Worm (Caenorhabditis elegans) whole organism, young adult: ENCODE data around the gene ifb-2.
A peak's percentile ranks its signal among the peaks of the same experiment; 100 is the strongest.

Experiments used
- B0261.1 ChIP-seq: sonication (generic microtip); optimal IDR thresholded peaks from 2 replicates; lab custom pipeline; 2016; ENCODE audit warnings: mild to moderate bottlenecking, missing genetic modification characterization, moderate library complexity, missing compliant biosample characterization
- F57C9.4 ChIP-seq: sonication (generic microtip); optimal IDR thresholded peaks from 2 replicates; lab custom pipeline; 2017; ENCODE audit warnings: mild to moderate bottlenecking, missing genetic modification characterization, missing compliant biosample characterization
- K12H6.12 ChIP-seq: fragments of 200-800 bp; sonication (Bioruptor generic); optimal IDR thresholded peaks from 2 replicates; lab custom pipeline; 2018; ENCODE audit warnings: mild to moderate bottlenecking, missing genetic modification characterization, missing compliant biosample characterization
- T07F8.4 ChIP-seq: sonication (generic microtip); optimal IDR thresholded peaks from 2 replicates; lab custom pipeline; 2016; ENCODE audit warnings: mild to moderate bottlenecking, missing genetic modification characterization, moderate library complexity, missing compliant biosample characterization
- Y53F4B.3 ChIP-seq: fragments of 200-800 bp; sonication (Bioruptor generic); IDR thresholded peaks from 2 replicates; pipeline ENCODE4 v1.3.6; 2022; ENCODE audit warnings: missing genetic modification reagents, missing genetic modification characterization, missing compliant biosample characterization
- Y56A3A.18 ChIP-seq: fragments of 200-800 bp; sonication (Bioruptor generic); IDR thresholded peaks from 2 replicates; pipeline ENCODE4 v1.3.6; 2022; ENCODE audit warnings: missing genetic modification reagents, missing genetic modification characterization, missing compliant biosample characterization
- Y95B8A.8 ChIP-seq: fragments of 200-800 bp; sonication (Bioruptor generic); IDR thresholded peaks from 2 replicates; pipeline ENCODE4 v1.3.6; 2022; ENCODE audit warnings: missing genetic modification reagents, missing genetic modification characterization, missing compliant biosample characterization
- ZK185.1 ChIP-seq: sonication (generic microtip); optimal IDR thresholded peaks from 2 replicates; lab custom pipeline; 2016; ENCODE audit warnings: mild to moderate bottlenecking, missing genetic modification characterization, missing compliant biosample characterization; ENCODE audit not compliant: poor library complexity, severe bottlenecking
- akir-1 ChIP-seq: fragments of 200-800 bp; sonication (Bioruptor generic); optimal IDR thresholded peaks from 2 replicates; lab custom pipeline; 2018; ENCODE audit warnings: mild to moderate bottlenecking, missing genetic modification characterization, moderate library complexity, missing compliant biosample characterization
- ama-1 ChIP-seq, 3 experiments: fragments of 150-350 bp in 1 of 3; sonication (generic microtip) in 2 of 3; optimal IDR thresholded peaks; 2 replicates each; lab custom pipeline; 2014 to 2018; ENCODE audit warnings: missing biosample characterization in 2 of 3, missing genetic modification characterization in 2 of 3, missing genetic modification reagents in 2 of 3
- aptf-2 ChIP-seq: fragments of 200-800 bp; sonication (Bioruptor generic); conservative IDR thresholded peaks from 2 replicates; pipeline ENCODE4 v1.3.6; 2022; ENCODE audit warnings: missing genetic modification reagents, missing genetic modification characterization, missing compliant biosample characterization
- attf-5 ChIP-seq: fragments of 200-800 bp; sonication (Bioruptor generic); optimal IDR thresholded peaks from 2 replicates; lab custom pipeline; 2018; ENCODE audit warnings: mild to moderate bottlenecking, missing genetic modification characterization, missing compliant biosample characterization
- attf-6 ChIP-seq: fragments of 200-800 bp; sonication (Bioruptor generic); IDR thresholded peaks from 2 replicates; pipeline ENCODE4 v1.3.6; 2022; ENCODE audit warnings: missing genetic modification reagents, missing genetic modification characterization, missing compliant biosample characterization
- cebp-1 ChIP-seq, 2 experiments: fragments of 200-800 bp in 1 of 2; sonication (Bioruptor generic) in 1 of 2; sonication (generic microtip) in 1 of 2; IDR thresholded peaks in 1 of 2; optimal IDR thresholded peaks in 1 of 2; 2 replicates each; pipeline versions ENCODE4 v1.3.6 to Lab custom; 2017 to 2022; ENCODE audit warnings: missing compliant biosample characterization in 2 of 2, missing genetic modification characterization in 2 of 2, mild to moderate bottlenecking in 1 of 2, missing genetic modification reagents in 1 of 2, moderate library complexity in 1 of 2
- ceh-27 ChIP-seq: fragments of 200-800 bp; sonication (Bioruptor generic); optimal IDR thresholded peaks from 2 replicates; lab custom pipeline; 2018; ENCODE audit warnings: mild to moderate bottlenecking, missing genetic modification characterization, moderate library complexity, missing compliant biosample characterization
- ceh-91 ChIP-seq: fragments of 200-800 bp; sonication (Bioruptor generic); IDR thresholded peaks from 2 replicates; pipeline ENCODE4 v1.3.6; 2022; ENCODE audit warnings: missing genetic modification reagents, missing genetic modification characterization, missing compliant biosample characterization
- chd-7 ChIP-seq: sonication (generic microtip); optimal IDR thresholded peaks from 2 replicates; lab custom pipeline; 2016; ENCODE audit warnings: mild to moderate bottlenecking, missing genetic modification characterization, moderate library complexity, missing compliant biosample characterization
- hsf-1 ChIP-seq: fragments of 200-800 bp; sonication (Bioruptor generic); IDR thresholded peaks from 2 replicates; pipeline ENCODE4 v1.3.6; 2022; ENCODE audit warnings: missing genetic modification reagents, missing genetic modification characterization, missing compliant biosample characterization
- lag-1 ChIP-seq: fragments of 200-800 bp; sonication (Bioruptor generic); IDR thresholded peaks from 2 replicates; pipeline ENCODE4 v1.3.6; 2022; ENCODE audit warnings: missing genetic modification reagents, missing genetic modification characterization, missing compliant biosample characterization
- lsl-1 ChIP-seq: fragments of 200-800 bp; sonication (Bioruptor generic); optimal IDR thresholded peaks from 2 replicates; lab custom pipeline; 2018; ENCODE audit warnings: mild to moderate bottlenecking, missing genetic modification characterization, moderate library complexity, missing compliant biosample characterization
- lsy-27 ChIP-seq: sonication (generic microtip); optimal IDR thresholded peaks from 2 replicates; lab custom pipeline; 2017; ENCODE audit warnings: missing genetic modification characterization, mild to moderate bottlenecking, missing compliant biosample characterization, antibody characterized with exemption, missing genotype, borderline replicate concordance; ENCODE audit not compliant: insufficient read depth
- madf-3 ChIP-seq: fragments of 200-800 bp; sonication (Bioruptor generic); IDR thresholded peaks from 2 replicates; pipeline ENCODE4 v1.3.6; 2022; ENCODE audit warnings: missing genetic modification reagents, missing genetic modification characterization, missing compliant biosample characterization
- madf-6 ChIP-seq: fragments of 200-800 bp; sonication (Bioruptor generic); IDR thresholded peaks from 2 replicates; pipeline ENCODE4 v1.3.6; 2022; ENCODE audit warnings: missing genetic modification reagents, missing genetic modification characterization, missing compliant biosample characterization
- madf-8 ChIP-seq: fragments of 200-800 bp; sonication (Bioruptor generic); conservative IDR thresholded peaks from 2 replicates; pipeline ENCODE4 v1.3.6; 2022; ENCODE audit warnings: missing genetic modification reagents, missing genetic modification characterization, missing compliant biosample characterization
- mcd-1 ChIP-seq: fragments of 200-800 bp; sonication (Bioruptor generic); IDR thresholded peaks from 2 replicates; pipeline ENCODE4 v1.3.6; 2022; ENCODE audit warnings: missing genetic modification reagents, missing genetic modification characterization, missing compliant biosample characterization
- mes-4 ChIP-seq: sonication (generic microtip); optimal IDR thresholded peaks from 2 replicates; lab custom pipeline; 2016; ENCODE audit warnings: missing genotype, missing genetic modification characterization, missing compliant biosample characterization
- nfyb-1 ChIP-seq: fragments of 200-800 bp; sonication (Bioruptor generic); IDR thresholded peaks from 2 replicates; pipeline ENCODE4 v1.3.6; 2022; ENCODE audit warnings: missing genetic modification reagents, missing genetic modification characterization, missing compliant biosample characterization
- snpc-3.4 ChIP-seq: sonication (generic microtip); optimal IDR thresholded peaks from 2 replicates; lab custom pipeline; 2017; ENCODE audit warnings: missing genetic modification characterization, mild to moderate bottlenecking, missing compliant biosample characterization, antibody characterized with exemption, moderate library complexity, missing genotype, missing genetic modification reagents
- somi-1 ChIP-seq: fragments of 200-800 bp; sonication (Bioruptor generic); optimal IDR thresholded peaks from 2 replicates; lab custom pipeline; 2018; ENCODE audit warnings: mild to moderate bottlenecking, missing genetic modification characterization, missing compliant biosample characterization
- tbp1 ChIP-seq: fragments of 200-800 bp; sonication (Bioruptor generic); optimal IDR thresholded peaks from 2 replicates; lab custom pipeline; 2018; ENCODE audit warnings: mild to moderate bottlenecking, missing genetic modification characterization, missing compliant biosample characterization
- zfh-2 ChIP-seq: fragments of 200-800 bp; sonication (Bioruptor generic); conservative IDR thresholded peaks from 2 replicates; pipeline ENCODE4 v1.3.6; 2022; ENCODE audit warnings: missing genetic modification reagents, missing genetic modification characterization, missing compliant biosample characterization

Gene ifb-2

DNA sequence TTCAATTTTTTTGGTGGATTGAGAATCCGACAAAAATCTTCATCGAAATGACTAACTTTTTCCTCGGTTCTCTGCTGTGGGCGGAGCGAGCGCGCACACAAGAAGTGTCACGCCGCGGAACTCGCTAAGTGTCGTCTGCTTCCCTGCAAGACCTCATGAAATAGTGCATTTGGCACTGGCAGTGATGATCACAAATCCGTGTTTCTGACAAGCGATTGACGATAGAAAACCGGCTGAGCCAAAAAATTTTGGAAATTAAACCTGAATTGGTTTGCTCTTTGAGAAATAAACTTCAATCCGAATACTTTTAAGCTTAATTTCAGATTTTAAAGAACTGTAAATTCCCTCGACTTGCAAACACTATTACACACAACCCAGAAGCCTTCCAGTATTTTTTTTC is 48.5 kb upstream of the ifb-2 start (continued):
- TF ChIP-seq lag-1 (GFP tag; lab: Robert Waterston, UW) (no peak), ama-1 (optimal IDR thresholded peaks at IDR 0.05; lab: Kevin White, UChicago) (peak; percentile 86), ama-1 (GFP tag; optimal IDR thresholded peaks at IDR 0.05; lab: Kevin White, UChicago) (no peak), attf-6 (peak; percentile 89; the same call in 1 of the 2 replicates), madf-6 (GFP tag; lab: Robert Waterston, UW) (peak; percentile 63), ceh-27 (peak; percentile 9), ZK185.1 (peak; percentile 10), hsf-1 (GFP tag; lab: Robert Waterston, UW) (0 out of 2 replicates have a peak, but pooled peaks have one; percentile 20), madf-8 (peak; percentile 34; the same call in 1 of the 2 replicates), snpc-3.4 (tag; lab: Kevin White, UChicago) (peak; percentile 92), Y53F4B.3 (no peak), lsl-1 (peak; percentile 59), Y56A3A.18 (GFP tag; lab: Robert Waterston, UW) (peak; percentile 62), chd-7 (tag; lab: Kevin White, UChicago) (peak; percentile 23), F57C9.4 (tag; lab: Kevin White, UChicago) (no peak), madf-3 (GFP tag; lab: Robert Waterston, UW) (0 out of 2 replicates have a peak, but pooled peaks have one; percentile 13), lsy-27 (tag; lab: Kevin White, UChicago) (peak; percentile 88), mes-4 (tag; lab: Kevin White, UChicago) (no peak), nfyb-1 (peak; percentile 53), mcd-1 (GFP tag; lab: Robert Waterston, UW) (peak; percentile 77)
- TF ChIP-seq, all 124 proteins: peak for 42

DNA sequence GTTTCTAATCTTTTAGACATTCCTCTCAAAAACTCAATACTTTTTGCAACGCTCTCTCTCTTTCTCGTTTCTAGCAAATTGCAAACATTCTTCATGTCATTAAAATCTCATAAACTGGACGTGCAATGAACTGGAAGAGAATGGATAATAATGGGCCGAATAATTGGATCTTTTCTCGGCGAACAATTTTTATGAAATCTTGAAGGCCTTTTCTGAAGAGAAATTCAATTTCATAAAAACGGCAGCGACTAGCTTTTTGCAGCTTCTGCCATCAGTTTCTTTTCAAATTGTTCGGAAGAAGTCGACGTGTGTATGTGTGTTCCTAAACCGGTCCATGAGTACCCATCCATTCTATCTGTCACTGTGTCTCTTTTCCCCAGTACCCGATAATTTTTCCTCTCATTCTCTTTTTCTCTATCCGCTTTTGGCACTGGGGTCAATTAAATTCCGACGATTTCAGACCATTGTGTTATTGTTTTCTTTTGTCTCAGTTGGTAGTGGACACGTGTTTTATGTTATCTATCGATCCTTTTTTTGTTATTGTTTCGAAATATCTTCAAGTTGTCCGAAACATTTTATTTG is 47.3 kb upstream of the ifb-2 start:
- no peak for TF ChIP-seq ceh-91 (GFP tag; lab: Robert Waterston, UW)
- no peak for TF ChIP-seq cebp-1 (GFP tag; IDR thresholded peaks at IDR 0.05; lab: Robert Waterston, UW)
- TF ChIP-seq cebp-1 (tag; optimal IDR thresholded peaks at IDR 0.05; lab: Kevin White, UChicago): peak; percentile 28
- TF ChIP-seq, all 124 proteins: peak for 1

DNA sequence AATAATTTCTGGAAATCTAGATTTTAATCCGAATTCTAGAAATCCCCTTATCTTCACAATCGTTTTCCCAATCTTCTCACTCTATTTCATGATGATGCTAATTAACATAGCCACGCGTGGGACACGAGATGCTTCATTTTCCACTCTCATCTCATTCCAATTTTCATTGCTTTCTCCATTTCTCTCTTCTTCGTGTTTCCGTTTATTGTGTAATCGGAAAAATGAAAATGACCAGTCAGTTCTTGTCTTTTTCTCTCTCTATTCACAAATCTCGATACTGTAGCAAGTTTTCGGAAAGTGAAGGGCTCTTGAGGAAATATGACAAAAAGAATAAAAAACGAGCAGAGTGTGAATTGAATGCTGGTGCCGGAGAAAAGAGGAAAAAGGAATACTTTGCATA is 45.5 kb upstream of the ifb-2 start:
- TF ChIP-seq cebp-1 (GFP tag; IDR thresholded peaks at IDR 0.05; lab: Robert Waterston, UW): no peak
- TF ChIP-seq cebp-1 (tag; optimal IDR thresholded peaks at IDR 0.05; lab: Kevin White, UChicago): no peak
- no peak for TF ChIP-seq attf-5 (GFP tag; lab: Kevin White, UChicago)
- no peak for TF ChIP-seq aptf-2
- no peak for TF ChIP-seq akir-1 (GFP tag; lab: Kevin White, UChicago)
- no peak for TF ChIP-seq somi-1 (GFP tag; lab: Kevin White, UChicago)
- no peak for TF ChIP-seq attf-6
- TF ChIP-seq T07F8.4 (tag; lab: Kevin White, UChicago): no peak
- TF ChIP-seq tbp1: no peak

DNA sequence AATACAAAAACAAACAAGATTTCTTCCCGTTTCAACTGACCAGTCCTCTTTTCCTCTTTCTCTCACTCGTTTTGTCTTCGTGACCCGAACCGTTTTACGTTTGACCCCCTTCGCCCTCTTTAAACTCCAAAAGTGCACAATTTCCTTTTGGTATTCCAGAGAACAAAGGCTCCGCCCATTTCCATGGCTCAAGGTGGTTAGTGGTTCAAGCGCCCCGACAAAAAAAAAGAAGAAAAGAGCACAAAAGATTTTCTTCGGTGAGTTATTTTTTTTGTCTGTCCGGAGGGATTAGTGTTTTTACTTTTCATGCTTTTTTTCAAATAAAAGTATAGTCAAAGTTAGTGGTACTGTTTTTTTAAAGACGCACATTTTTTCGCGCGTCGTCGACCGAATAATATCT is 42.5 kb upstream of the ifb-2 start, which contains the start of gene osta-2:
Gene osta-2 (plus strand): TSS at position 160 of the 400 bp plus-strand sequence.
- TF ChIP-seq K12H6.12 (tag; lab: Kevin White, UChicago) (no peak), akir-1 (GFP tag; lab: Kevin White, UChicago) (no peak), mes-4 (tag; lab: Kevin White, UChicago) (no peak), B0261.1 (tag; lab: Kevin White, UChicago) (no peak), nfyb-1 (0 out of 2 replicates have a peak, but pooled peaks have one; percentile 34)

DNA sequence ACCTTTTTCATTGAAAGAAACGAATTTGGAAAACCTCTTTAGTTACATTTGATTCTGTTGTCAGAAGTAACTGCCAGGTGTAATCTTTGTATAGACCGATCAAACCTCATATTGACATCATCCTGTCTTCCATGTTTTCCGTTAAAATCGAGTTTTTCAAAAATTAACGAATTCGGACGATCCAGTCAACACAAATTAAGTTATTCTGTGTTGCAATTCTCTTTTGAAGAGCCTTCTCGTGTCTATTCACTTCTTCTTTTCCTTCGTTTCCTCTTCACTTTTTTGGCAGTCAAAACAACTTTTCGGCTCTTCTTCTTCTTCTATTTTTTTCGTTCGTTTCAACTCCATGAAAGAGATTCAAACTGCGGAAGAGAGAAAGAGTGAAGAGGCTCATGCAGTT is 41.8 kb upstream of the ifb-2 start:
- TF ChIP-seq zfh-2 (no peak), Y95B8A.8 (GFP tag; lab: Robert Waterston, UW) (no peak)
- TF ChIP-seq, all 124 proteins: peak for 0
